Fruit fly (Drosophila melanogaster) whole organism, embryonic: Measurements from ENCODE around the gene CG15549.
A peak's percentile ranks its signal among the peaks of the same experiment; 100 is the strongest.

Source experiments
- Bdp1 ChIP-seq: fragments of 200-800 bp; sonication (Bioruptor generic); optimal IDR thresholded peaks from 3 replicates; lab custom pipeline; 2016; ENCODE audit warnings: missing biosample characterization, missing genetic modification characterization
- CG10274 ChIP-seq: fragments of 200-800 bp; sonication (Bioruptor generic); optimal IDR thresholded peaks from 3 replicates; lab custom pipeline; 2017; ENCODE audit warnings: missing biosample characterization, mild to moderate bottlenecking, missing genetic modification characterization
- CG10565 ChIP-seq: fragments of 200-800 bp; sonication (Bioruptor generic); optimal IDR thresholded peaks from 3 replicates; lab custom pipeline; 2016; ENCODE audit warnings: missing biosample characterization, mild to moderate bottlenecking, missing genetic modification characterization
- CG10979 ChIP-seq: fragments of 200-800 bp; sonication (Bioruptor generic); optimal IDR thresholded peaks from 2 replicates; lab custom pipeline; 2018; ENCODE audit warnings: missing biosample characterization, mild to moderate bottlenecking, missing genetic modification characterization, moderate library complexity
- CG11560 ChIP-seq: fragments of 200-800 bp; sonication (Bioruptor generic); IDR thresholded peaks from 3 replicates; pipeline ENCODE4 v1.3.6; 2022; ENCODE audit warnings: missing biosample characterization, missing genetic modification characterization
- CG12299 ChIP-seq: fragments of 200-800 bp; sonication (Bioruptor generic); optimal IDR thresholded peaks from 2 replicates; lab custom pipeline; 2018; ENCODE audit warnings: missing biosample characterization, mild to moderate bottlenecking, missing genetic modification characterization
- CG13287 ChIP-seq: fragments of 200-800 bp; sonication (Bioruptor generic); IDR thresholded peaks from 2 replicates; pipeline ENCODE4 v1.3.6; 2022; ENCODE audit warnings: missing biosample characterization, missing genetic modification characterization; ENCODE audit not compliant: partially characterized antibody
- CG14014 ChIP-seq: fragments of 200-800 bp; sonication (Bioruptor generic); IDR thresholded peaks from 2 replicates; pipeline ENCODE4 v1.3.6; 2022; ENCODE audit warnings: missing biosample characterization, missing genetic modification characterization
- CG15011 ChIP-seq: fragments of 200-800 bp; sonication (Bioruptor generic); optimal IDR thresholded peaks from 3 replicates; lab custom pipeline; 2018; ENCODE audit warnings: missing biosample characterization, mild to moderate bottlenecking, missing genetic modification characterization
- CG15514 ChIP-seq: fragments of 200-800 bp; sonication (Bioruptor generic); optimal IDR thresholded peaks from 3 replicates; lab custom pipeline; 2017; ENCODE audit warnings: missing biosample characterization, missing genetic modification characterization, mild to moderate bottlenecking, moderate library complexity, missing genetic modification reagents
- CG16779 ChIP-seq: fragments of 200-800 bp; sonication (Bioruptor generic); IDR thresholded peaks from 2 replicates; pipeline ENCODE4 v1.3.6; 2022; ENCODE audit warnings: missing biosample characterization, missing genetic modification characterization
- CG17361 ChIP-seq: fragments of 200-800 bp; sonication (Bioruptor generic); IDR thresholded peaks from 3 replicates; pipeline ENCODE4 v1.3.6; 2022; ENCODE audit warnings: missing biosample characterization, missing genetic modification characterization
- CG2875 ChIP-seq: fragments of 200-800 bp; sonication (Bioruptor generic); optimal IDR thresholded peaks from 2 replicates; lab custom pipeline; 2017; ENCODE audit warnings: missing biosample characterization, mild to moderate bottlenecking, missing genetic modification characterization, missing genetic modification reagents
- CG30403 ChIP-seq: fragments of 200-800 bp; sonication (Bioruptor generic); optimal IDR thresholded peaks from 3 replicates; lab custom pipeline; 2016; ENCODE audit warnings: missing biosample characterization, missing genetic modification characterization
- CG32772 ChIP-seq: fragments of 200-800 bp; sonication (Bioruptor generic); IDR thresholded peaks from 2 replicates; pipeline ENCODE4 v1.3.6; 2022; ENCODE audit warnings: missing biosample characterization, missing genetic modification characterization
- CG33557 ChIP-seq: fragments of 200-800 bp; sonication (Bioruptor generic); optimal IDR thresholded peaks from 2 replicates; lab custom pipeline; 2019; ENCODE audit warnings: missing biosample characterization, mild to moderate bottlenecking, missing genetic modification characterization, moderate library complexity
- CG4328 ChIP-seq: fragments of 200-800 bp; sonication (Bioruptor generic); optimal IDR thresholded peaks from 3 replicates; lab custom pipeline; 2017; ENCODE audit warnings: missing biosample characterization, missing genetic modification reagents, missing genetic modification characterization
- CG5245 ChIP-seq: fragments of 200-800 bp; sonication (Bioruptor generic); optimal IDR thresholded peaks from 3 replicates; lab custom pipeline; 2016; ENCODE audit warnings: missing biosample characterization, missing genetic modification characterization
- CG6765 ChIP-seq: fragments of 200-800 bp; sonication (Bioruptor generic); optimal IDR thresholded peaks from 3 replicates; lab custom pipeline; 2017; ENCODE audit warnings: missing biosample characterization, mild to moderate bottlenecking, missing genetic modification characterization
- CG7839 ChIP-seq: fragments of 200-800 bp; sonication (Bioruptor generic); optimal IDR thresholded peaks from 3 replicates; lab custom pipeline; 2018; ENCODE audit warnings: missing biosample characterization, mild to moderate bottlenecking, missing genetic modification characterization, moderate library complexity
- CG7987 ChIP-seq: fragments of 200-800 bp; sonication (Bioruptor generic); optimal IDR thresholded peaks from 2 replicates; lab custom pipeline; 2018; ENCODE audit warnings: missing biosample characterization, mild to moderate bottlenecking, missing genetic modification characterization, moderate library complexity
- CG8290 ChIP-seq, 3 experiments: fragments of 200-800 bp; sonication (Bioruptor generic); optimal IDR thresholded peaks; 2 replicates each; lab custom pipeline; 2016 to 2019; ENCODE audit warnings: missing biosample characterization in 3 of 3, missing genetic modification characterization in 3 of 3, mild to moderate bottlenecking in 2 of 3, moderate library complexity in 1 of 3
- CG9727 ChIP-seq: fragments of 200-800 bp; sonication (Bioruptor generic); optimal IDR thresholded peaks from 3 replicates; lab custom pipeline; 2017; ENCODE audit warnings: missing biosample characterization, mild to moderate bottlenecking, missing genetic modification characterization
- D ChIP-seq, 2 experiments: fragments of 200-800 bp in 1 of 2; fragments of >200 bp in 1 of 2; sonication (Bioruptor generic) in 1 of 2; optimal IDR thresholded peaks; 2 replicates in 1 of 2; 3 replicates in 1 of 2; lab custom pipeline; 2017; ENCODE audit warnings: mild to moderate bottlenecking in 1 of 2, missing biosample characterization in 1 of 2, missing genetic modification characterization in 1 of 2, missing genetic modification reagents in 1 of 2
- Doc2 ChIP-seq: fragments of 200-800 bp; sonication (Bioruptor generic); IDR thresholded peaks from 2 replicates; pipeline ENCODE4 v1.3.6; 2022; ENCODE audit warnings: missing biosample characterization, missing genetic modification characterization
- Ets65A ChIP-seq: fragments of 200-800 bp; sonication (Bioruptor generic); peaks from one replicate; lab custom pipeline; 2016; ENCODE audit warnings: missing biosample characterization, missing genetic modification characterization
- Fer1 ChIP-seq: fragments of 200-800 bp; sonication (Bioruptor generic); optimal IDR thresholded peaks from 2 replicates; lab custom pipeline; 2017; ENCODE audit warnings: missing biosample characterization, mild to moderate bottlenecking, missing genetic modification characterization
- HLHmδ ChIP-seq: fragments of 200-800 bp; sonication (Bioruptor generic); optimal IDR thresholded peaks from 2 replicates; lab custom pipeline; 2018; ENCODE audit warnings: missing biosample characterization, mild to moderate bottlenecking, missing genetic modification characterization, moderate library complexity
- HmgD ChIP-seq: fragments of 200-800 bp; sonication (Bioruptor generic); optimal IDR thresholded peaks from 3 replicates; lab custom pipeline; 2016; ENCODE audit warnings: missing biosample characterization, missing genetic modification characterization
- Lhr ChIP-seq: fragments of 200-800 bp; sonication (Bioruptor generic); optimal IDR thresholded peaks from 3 replicates; lab custom pipeline; 2017; ENCODE audit warnings: mild to moderate bottlenecking, missing biosample characterization, missing genetic modification reagents, missing genetic modification characterization
- Lim3 ChIP-seq: fragments of 200-800 bp; sonication (Bioruptor generic); IDR thresholded peaks from 2 replicates; pipeline ENCODE4 v1.3.6; 2022; ENCODE audit warnings: missing biosample characterization, missing genetic modification characterization
- Mes4 ChIP-seq: fragments of 200-800 bp; sonication (Bioruptor generic); optimal IDR thresholded peaks from 2 replicates; lab custom pipeline; 2016; ENCODE audit warnings: missing biosample characterization, missing genetic modification characterization
- Ptx1 ChIP-seq: fragments of 200-800 bp; sonication (Bioruptor generic); IDR thresholded peaks from 2 replicates; pipeline ENCODE4 v1.3.6; 2022; ENCODE audit warnings: missing biosample characterization, missing genetic modification characterization
- Spps ChIP-seq: fragments of 200-800 bp; sonication (Bioruptor generic); optimal IDR thresholded peaks from 2 replicates; lab custom pipeline; 2018; ENCODE audit warnings: missing biosample characterization, mild to moderate bottlenecking, missing genetic modification characterization
- al ChIP-seq: fragments of 200-800 bp; sonication (Bioruptor generic); IDR thresholded peaks from 2 replicates; pipeline ENCODE4 v1.3.6; 2022; ENCODE audit warnings: missing biosample characterization, missing genetic modification characterization
- amos ChIP-seq: fragments of 200-800 bp; sonication (Bioruptor generic); IDR thresholded peaks from 2 replicates; pipeline ENCODE4 v1.3.6; 2022; ENCODE audit warnings: missing biosample characterization, missing genetic modification characterization; ENCODE audit not compliant: partially characterized antibody
- ara ChIP-seq: fragments of 200-800 bp; sonication (Bioruptor generic); IDR thresholded peaks from 2 replicates; pipeline ENCODE4 v1.3.6; 2022; ENCODE audit warnings: missing biosample characterization, missing genetic modification characterization
- chm ChIP-seq: fragments of 200-800 bp; sonication (Bioruptor generic); IDR thresholded peaks from 2 replicates; pipeline ENCODE4 v1.3.6; 2022; ENCODE audit warnings: missing biosample characterization, missing genetic modification characterization
- corto ChIP-seq: fragments of 200-800 bp; sonication (Bioruptor generic); optimal IDR thresholded peaks from 2 replicates; lab custom pipeline; 2016; ENCODE audit warnings: missing biosample characterization, mild to moderate bottlenecking, missing genetic modification characterization, moderate library complexity
- da ChIP-seq: fragments of 200-800 bp; sonication (Bioruptor generic); optimal IDR thresholded peaks from 2 replicates; lab custom pipeline; 2016; ENCODE audit warnings: missing biosample characterization, missing genetic modification characterization
- gfzf ChIP-seq: fragments of 200-800 bp; sonication (Bioruptor generic); optimal IDR thresholded peaks from 2 replicates; lab custom pipeline; 2016; ENCODE audit warnings: missing biosample characterization, mild to moderate bottlenecking, missing genetic modification characterization, moderate library complexity
- grn ChIP-seq: fragments of 200-800 bp; sonication (Bioruptor generic); optimal IDR thresholded peaks from 3 replicates; lab custom pipeline; 2017; ENCODE audit warnings: missing biosample characterization, missing genetic modification characterization
- lbe ChIP-seq: fragments of 200-800 bp; sonication (Bioruptor generic); optimal IDR thresholded peaks from 2 replicates; lab custom pipeline; 2016; ENCODE audit warnings: missing biosample characterization, mild to moderate bottlenecking, missing genetic modification characterization
- lilli ChIP-seq: fragments of 200-800 bp; sonication (Bioruptor generic); optimal IDR thresholded peaks from 3 replicates; lab custom pipeline; 2016; ENCODE audit warnings: missing biosample characterization, missing genetic modification characterization
- pb ChIP-seq: fragments of 200-800 bp; sonication (Bioruptor generic); optimal IDR thresholded peaks from 3 replicates; lab custom pipeline; 2016; ENCODE audit warnings: missing biosample characterization, missing genetic modification characterization
- pnt ChIP-seq: fragments of 200-800 bp; sonication (Bioruptor generic); optimal IDR thresholded peaks from 3 replicates; lab custom pipeline; 2016; ENCODE audit warnings: missing biosample characterization, missing genetic modification characterization
- pum ChIP-seq: fragments of 200-800 bp; sonication (Bioruptor generic); optimal IDR thresholded peaks from 2 replicates; lab custom pipeline; 2016; ENCODE audit warnings: missing biosample characterization, missing genetic modification characterization
- scrt ChIP-seq: fragments of 200-800 bp; sonication (Bioruptor generic); optimal IDR thresholded peaks from 2 replicates; lab custom pipeline; 2018; ENCODE audit warnings: missing biosample characterization, mild to moderate bottlenecking, missing genetic modification characterization, moderate library complexity
- slbo ChIP-seq: fragments of 200-800 bp; sonication (Bioruptor generic); IDR thresholded peaks from 2 replicates; pipeline ENCODE4 v1.3.6; 2022; ENCODE audit warnings: missing biosample characterization, missing genetic modification characterization
- stc ChIP-seq: fragments of 200-800 bp; sonication (Bioruptor generic); IDR thresholded peaks from 2 replicates; pipeline ENCODE4 v1.3.6; 2022; ENCODE audit warnings: missing biosample characterization, missing genetic modification characterization
- zf30C ChIP-seq: fragments of 200-800 bp; sonication (Bioruptor generic); optimal IDR thresholded peaks from 3 replicates; lab custom pipeline; 2018; ENCODE audit warnings: missing biosample characterization, mild to moderate bottlenecking, missing genetic modification characterization

Gene CG15549

dm6 chr3R:30913704-30914103 lies 22.6 kb downstream of the CG15549 start:
- no peak for TF ChIP-seq CG14014 (GFP tag; lab: Robert Waterston, UW)
- no peak for TF ChIP-seq CG17361 (GFP tag; lab: Robert Waterston, UW)
- no peak for TF ChIP-seq CG30403
- TF ChIP-seq CG10274 (GFP tag; lab: Kevin White, UChicago), result no peak
- TF ChIP-seq CG15514 (GFP tag; lab: Kevin White, UChicago), result no peak
- peak; percentile 86 for TF ChIP-seq Ets65A (GFP tag; lab: Kevin White, UChicago)
- 0 out of 2 replicates have a peak, but pooled peaks have one; percentile 16 for TF ChIP-seq Ptx1 (GFP tag; lab: Robert Waterston, UW)
- no peak for TF ChIP-seq CG32772 (GFP tag; lab: Robert Waterston, UW)
- no peak for TF ChIP-seq CG8290 (GFP tag; optimal IDR thresholded peaks at IDR 0.05; lab: Kevin White, UChicago)
- TF ChIP-seq CG8290 (tag; optimal IDR thresholded peaks at IDR 0.05; lab: Kevin White, UChicago), result peak in 1 of 2 experiments; percentile 24
- TF ChIP-seq Spps, result no peak
- TF ChIP-seq CG11560, result no peak
- TF ChIP-seq CG13287 (GFP tag; lab: Robert Waterston, UW), result no peak
- no peak for TF ChIP-seq corto (GFP tag; lab: Kevin White, UChicago)
- no peak for TF ChIP-seq pum (GFP tag; lab: Kevin White, UChicago)
- TF ChIP-seq CG12299, result no peak
- no peak for TF ChIP-seq Doc2 (GFP tag; lab: Robert Waterston, UW)
- TF ChIP-seq CG2875 (GFP tag; lab: Kevin White, UChicago), result no peak
- no peak for TF ChIP-seq CG5245 (GFP tag; lab: Kevin White, UChicago)
- TF ChIP-seq Mes4, result no peak
- no peak for TF ChIP-seq scrt
- no peak for TF ChIP-seq zf30C (GFP tag; lab: Kevin White, UChicago)
- no peak for TF ChIP-seq CG7839 (tag; lab: Kevin White, UChicago)
- TF ChIP-seq lbe (GFP tag; lab: Kevin White, UChicago), result no peak
- no peak for TF ChIP-seq grn (GFP tag; lab: Kevin White, UChicago)
- TF ChIP-seq stc (GFP tag; lab: Robert Waterston, UW), result no peak

DNA sequence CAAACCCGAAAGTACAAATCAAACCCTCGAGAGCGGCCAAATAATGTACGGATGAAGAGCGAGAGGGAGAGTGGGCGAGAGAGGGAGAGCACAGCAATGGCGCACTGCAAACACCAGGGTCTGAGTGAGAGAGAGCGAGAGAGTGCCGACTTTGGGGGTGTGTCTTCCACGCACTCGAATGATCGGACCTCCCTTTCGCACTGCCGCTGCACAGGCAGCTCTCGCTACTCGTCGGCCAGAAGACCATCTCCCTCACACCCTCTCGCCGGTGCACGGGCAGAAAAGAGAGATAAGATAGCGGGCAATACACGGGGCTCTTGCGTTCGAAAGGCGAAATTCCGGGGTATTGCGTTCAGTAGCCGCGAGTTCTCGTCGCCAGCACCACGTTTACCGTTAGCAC lies 23.9 kb downstream of the CG15549 start, which contains the start of gene Ptx1:
Gene Ptx1 (plus strand): TSS at position 353 of the 400 bp plus-strand sequence.
- TF ChIP-seq CG7987 (GFP tag; lab: Kevin White, UChicago) (no peak), CG30403 (no peak), CG9727 (GFP tag; lab: Kevin White, UChicago) (no peak), pnt (GFP tag; lab: Kevin White, UChicago) (no peak), HLHmδ (no peak), Fer1 (GFP tag; lab: Kevin White, UChicago) (peak; percentile 46), CG4328 (GFP tag; lab: Kevin White, UChicago) (no peak), Lim3 (GFP tag; lab: Robert Waterston, UW) (no peak), slbo (GFP tag; lab: Robert Waterston, UW) (peak; percentile 4; the same call in 1 of the 2 replicates), pb (no peak), lilli (no peak), amos (GFP tag; lab: Robert Waterston, UW) (peak; percentile 40; the same call in 1 of the 2 replicates), gfzf (GFP tag; lab: Kevin White, UChicago) (no peak), CG10565 (GFP tag; lab: Kevin White, UChicago) (no peak), CG15011 (no peak), CG33557 (GFP tag; lab: Kevin White, UChicago) (no peak), Bdp1 (GFP tag; lab: Kevin White, UChicago) (no peak), da (GFP tag; lab: Kevin White, UChicago) (no peak), CG10979 (peak; percentile 19), Lhr (GFP tag; lab: Kevin White, UChicago) (no peak), CG6765 (GFP tag; lab: Kevin White, UChicago) (no peak), ara (GFP tag; lab: Robert Waterston, UW) (0 out of 2 replicates have a peak, but pooled peaks have one; percentile 43), chm (GFP tag; lab: Robert Waterston, UW) (0 out of 2 replicates have a peak, but pooled peaks have one; percentile 37), CG16779 (no peak), D (optimal IDR thresholded peaks at IDR 0.05; lab: Kevin White, UChicago) (peak; percentile 58), D (GFP tag; optimal IDR thresholded peaks at IDR 0.05; lab: Kevin White, UChicago) (peak; percentile 45), al (GFP tag; lab: Robert Waterston, UW) (no peak), HmgD (GFP tag; lab: Kevin White, UChicago) (peak; percentile 61)
